Worm (Caenorhabditis elegans) whole organism, L3 larva: Measurements from ENCODE around the gene srh-149.

ENCODE experiments used
- aly-2 ChIP-seq: fragments of 150-350 bp; optimal IDR thresholded peaks from 2 replicates; lab custom pipeline; 2014; ENCODE audit warnings: missing biosample characterization, missing genetic modification characterization
- egl-5 ChIP-seq: fragments of 150-350 bp; optimal IDR thresholded peaks from 2 replicates; lab custom pipeline; 2017; ENCODE audit warnings: missing biosample characterization, missing genetic modification reagents, missing genetic modification characterization, inconsistent platforms
- eor-1 ChIP-seq, 2 experiments: fragments of 150-350 bp; optimal IDR thresholded peaks; 2 replicates each; lab custom pipeline; 2014 to 2018; ENCODE audit warnings: missing biosample characterization in 2 of 2, missing genetic modification characterization in 2 of 2
- fos-1 ChIP-seq: fragments of 150-350 bp; optimal IDR thresholded peaks from 2 replicates; lab custom pipeline; 2014; ENCODE audit warnings: missing biosample characterization, missing genetic modification characterization
- lin-15B ChIP-seq: fragments of 150-350 bp; optimal IDR thresholded peaks from 2 replicates; lab custom pipeline; 2014; ENCODE audit warnings: missing biosample characterization, missing genetic modification characterization
- mdl-1 ChIP-seq: fragments of 150-350 bp; optimal IDR thresholded peaks from 2 replicates; lab custom pipeline; 2014; ENCODE audit warnings: missing biosample characterization, missing genetic modification characterization
- nhr-23 ChIP-seq: fragments of 150-350 bp; optimal IDR thresholded peaks from 2 replicates; lab custom pipeline; 2014; ENCODE audit warnings: missing biosample characterization, missing genetic modification reagents, missing genetic modification characterization
- nhr-25 ChIP-seq: sonication (generic microtip); optimal IDR thresholded peaks from 2 replicates; lab custom pipeline; 2017; ENCODE audit warnings: missing biosample characterization, missing genetic modification characterization
- nhr-77 ChIP-seq: fragments of 150-350 bp; optimal IDR thresholded peaks from 2 replicates; lab custom pipeline; 2014; ENCODE audit warnings: missing biosample characterization, missing genetic modification characterization
- skn-1 ChIP-seq: fragments of 150-350 bp; optimal IDR thresholded peaks from 2 replicates; lab custom pipeline; 2014; ENCODE audit warnings: missing biosample characterization, missing genetic modification characterization
- unc-39 ChIP-seq: sonication (generic microtip); optimal IDR thresholded peaks from 4 replicates; lab custom pipeline; 2017; ENCODE audit warnings: missing biosample characterization, missing genetic modification characterization
- unc-62 ChIP-seq: fragments of 150-350 bp; sonication (generic microtip); optimal IDR thresholded peaks from 4 replicates; lab custom pipeline; 2014; ENCODE audit warnings: missing biosample characterization, missing genetic modification reagents, missing genetic modification characterization

DNA sequence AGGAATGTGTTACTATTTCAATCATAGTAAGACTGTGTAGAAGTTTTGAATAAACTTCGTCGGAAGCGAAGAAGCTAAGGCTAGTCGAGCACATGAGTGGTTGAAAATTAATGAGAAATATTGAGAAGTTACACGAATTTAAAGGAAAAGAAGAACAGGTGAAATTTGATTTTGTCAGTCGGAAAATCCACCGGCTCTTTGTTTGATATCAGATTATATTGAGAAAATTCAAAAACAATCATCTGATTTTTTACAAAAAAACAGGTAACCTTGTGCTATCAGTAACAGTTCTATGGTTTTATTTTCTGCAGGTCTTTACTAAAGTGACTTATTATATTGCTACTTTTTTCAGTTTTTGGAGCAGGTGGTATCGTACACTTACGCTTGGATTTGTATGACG is 17.3 kb upstream of the srh-149 start, which contains the start of gene srh-148:
- TF ChIP-seq nhr-25, result no peak
- no peak for TF ChIP-seq lin-15B (tag; lab: Kevin White, UChicago)
- no peak for TF ChIP-seq eor-1 (tag; optimal IDR thresholded peaks at IDR 0.05; lab: Kevin White, UChicago)
- TF ChIP-seq nhr-77 (tag; lab: Kevin White, UChicago), result no peak
- TF ChIP-seq aly-2, result no peak
- TF ChIP-seq skn-1, result no peak
- no peak for TF ChIP-seq egl-5 (tag; lab: Kevin White, UChicago)
- no peak for TF ChIP-seq fos-1 (tag; lab: Kevin White, UChicago)
- no peak for TF ChIP-seq unc-39
- no peak for TF ChIP-seq unc-62 (GFP tag; lab: Kevin White, UChicago)
- TF ChIP-seq mdl-1 (tag; lab: Kevin White, UChicago), result no peak
- TF ChIP-seq nhr-23, result no peak
